Fruit fly (Drosophila melanogaster) whole organism, wandering third instar larva: ENCODE results near the gene Cypl.
A peak's percentile ranks its signal among the peaks of the same experiment; 100 is the strongest.

Source experiments
- Abd-B ChIP-seq: fragments of >200 bp; optimal IDR thresholded peaks from 2 replicates; lab custom pipeline; 2017; ENCODE audit warnings: missing biosample characterization, missing genetic modification characterization
- CG9705 ChIP-seq: fragments of 200-800 bp; sonication (Bioruptor generic); optimal IDR thresholded peaks from 2 replicates; lab custom pipeline; 2018; ENCODE audit warnings: missing biosample characterization, mild to moderate bottlenecking, missing genetic modification characterization
- CrebA ChIP-seq: fragments of 200-800 bp; sonication (Bioruptor generic); optimal IDR thresholded peaks from 2 replicates; lab custom pipeline; 2016; ENCODE audit warnings: missing biosample characterization, mild to moderate bottlenecking, missing genetic modification characterization, borderline replicate concordance
- Dif ChIP-seq: fragments of 200-275, 200-300 bp; sonication (Bioruptor generic); optimal IDR thresholded peaks from 2 replicates; lab custom pipeline; 2018; ENCODE audit warnings: missing biosample characterization, missing genetic modification characterization; ENCODE audit not compliant: partially characterized antibody
- GATAd ChIP-seq: sonication (Bioruptor generic); optimal IDR thresholded peaks from 2 replicates; lab custom pipeline; 2016; ENCODE audit warnings: missing biosample characterization, missing genetic modification characterization
- HLH106 ChIP-seq: fragments of 200-800 bp; optimal IDR thresholded peaks from 3 replicates; lab custom pipeline; 2019; ENCODE audit warnings: missing biosample characterization, mild to moderate bottlenecking, missing genetic modification characterization, moderate library complexity
- Hnf4 ChIP-seq: fragments of 200-800 bp; sonication (Bioruptor generic); optimal IDR thresholded peaks from 2 replicates; lab custom pipeline; 2016; ENCODE audit warnings: missing biosample characterization, mild to moderate bottlenecking, missing genetic modification characterization
- Hr78 ChIP-seq: fragments of >200 bp; optimal IDR thresholded peaks from 2 replicates; lab custom pipeline; 2017; ENCODE audit warnings: missing biosample characterization, missing genetic modification characterization
- Hr83 ChIP-seq: fragments of 200-300 bp; sonication (Bioruptor generic); optimal IDR thresholded peaks from 2 replicates; lab custom pipeline; 2016; ENCODE audit warnings: missing biosample characterization, mild to moderate bottlenecking, missing genetic modification characterization, moderate library complexity; ENCODE audit not compliant: poor library complexity, severe bottlenecking
- Jra ChIP-seq: sonication (Bioruptor generic); optimal IDR thresholded peaks from 2 replicates; lab custom pipeline; 2016; ENCODE audit warnings: missing biosample characterization, missing genetic modification characterization
- Mio ChIP-seq: sonication (Bioruptor generic); optimal IDR thresholded peaks from 2 replicates; lab custom pipeline; 2016; ENCODE audit warnings: missing biosample characterization, missing genetic modification characterization
- Myc ChIP-seq: fragments of >200 bp; optimal IDR thresholded peaks from 2 replicates; lab custom pipeline; 2017
- OdsH ChIP-seq: fragments of 200-800 bp; sonication (Bioruptor generic); optimal IDR thresholded peaks from 2 replicates; lab custom pipeline; 2016; ENCODE audit warnings: missing biosample characterization, mild to moderate bottlenecking, missing genetic modification characterization
- Rel ChIP-seq, 2 experiments: fragments of 200-800 bp; sonication (Bioruptor generic) in 1 of 2; optimal IDR thresholded peaks; 2 replicates in 1 of 2; 3 replicates in 1 of 2; lab custom pipeline; 2016 to 2019; ENCODE audit warnings: mild to moderate bottlenecking in 2 of 2, missing biosample characterization in 2 of 2, missing genetic modification characterization in 2 of 2, moderate library complexity in 1 of 2
- Sp1 ChIP-seq: fragments of 200-800 bp; sonication (Bioruptor generic); optimal IDR thresholded peaks from 3 replicates; lab custom pipeline; 2019; ENCODE audit warnings: missing biosample characterization, mild to moderate bottlenecking, missing genetic modification characterization, moderate library complexity
- br ChIP-seq: fragments of 200-800 bp; sonication (Bioruptor generic); optimal IDR thresholded peaks from 2 replicates; lab custom pipeline; 2016; ENCODE audit warnings: missing biosample characterization, missing genetic modification characterization
- brk ChIP-seq: fragments of 200-800 bp; sonication (Bioruptor generic); optimal IDR thresholded peaks from 2 replicates; lab custom pipeline; 2016; ENCODE audit warnings: missing biosample characterization, mild to moderate bottlenecking, missing genetic modification characterization
- dl ChIP-seq, 2 experiments: fragments of 175-275, 200-275 bp in 1 of 2; fragments of 200-275 bp in 1 of 2; sonication (Bioruptor generic); optimal IDR thresholded peaks; lab custom pipeline; 2018; ENCODE audit warnings: mild to moderate bottlenecking in 2 of 2, missing biosample characterization in 2 of 2, missing genetic modification characterization in 2 of 2, moderate library complexity in 2 of 2; ENCODE audit not compliant: partially characterized antibody in 2 of 2, insufficient read depth in 1 of 2
- dmrt93B ChIP-seq: fragments of 200-800 bp; sonication (Bioruptor generic); optimal IDR thresholded peaks from 2 replicates; lab custom pipeline; 2018; ENCODE audit warnings: missing biosample characterization, mild to moderate bottlenecking, missing genetic modification characterization
- dsf ChIP-seq: sonication (Bioruptor generic); optimal IDR thresholded peaks from 2 replicates; lab custom pipeline; 2016; ENCODE audit warnings: missing biosample characterization, missing genetic modification characterization, borderline replicate concordance
- ey ChIP-seq: fragments of 200-800 bp; sonication (Bioruptor generic); optimal IDR thresholded peaks from 2 replicates; lab custom pipeline; 2016; ENCODE audit warnings: missing biosample characterization, missing genetic modification characterization
- foxo ChIP-seq, 2 experiments: fragments of 200-800 bp; sonication (Bioruptor generic); optimal IDR thresholded peaks; 2 replicates in 1 of 2; 3 replicates in 1 of 2; lab custom pipeline; 2016 to 2017; ENCODE audit warnings: missing biosample characterization in 2 of 2, missing genetic modification characterization in 2 of 2
- fru ChIP-seq: fragments of 200-800 bp; sonication (Bioruptor generic); optimal IDR thresholded peaks from 3 replicates; lab custom pipeline; 2016; ENCODE audit warnings: missing biosample characterization, mild to moderate bottlenecking, missing genetic modification characterization
- h ChIP-seq: fragments of 200-800 bp; sonication (Bioruptor generic); optimal IDR thresholded peaks from 3 replicates; lab custom pipeline; 2016; ENCODE audit warnings: missing biosample characterization, mild to moderate bottlenecking, missing genetic modification characterization
- jim ChIP-seq: fragments of 175-275, 200-325 bp; sonication (Bioruptor generic); optimal IDR thresholded peaks from 2 replicates; lab custom pipeline; 2016; ENCODE audit warnings: missing biosample characterization, mild to moderate bottlenecking, missing genetic modification characterization
- lola ChIP-seq: fragments of >200 bp; optimal IDR thresholded peaks from 2 replicates; lab custom pipeline; 2017; ENCODE audit warnings: missing biosample characterization, missing genetic modification characterization
- pan ChIP-seq: fragments of >200 bp; optimal IDR thresholded peaks from 2 replicates; lab custom pipeline; 2017
- psq ChIP-seq: fragments of 200-800 bp; sonication (Bioruptor generic); optimal IDR thresholded peaks from 3 replicates; lab custom pipeline; 2017; ENCODE audit warnings: missing biosample characterization, mild to moderate bottlenecking, missing genetic modification characterization, moderate library complexity
- rgr ChIP-seq: fragments of 200-800 bp; sonication (Bioruptor generic); optimal IDR thresholded peaks from 3 replicates; lab custom pipeline; 2016; ENCODE audit warnings: missing biosample characterization, mild to moderate bottlenecking, missing genetic modification characterization
- sage ChIP-seq: fragments of 200-800 bp; sonication (Bioruptor generic); optimal IDR thresholded peaks from 2 replicates; lab custom pipeline; 2016; ENCODE audit warnings: missing biosample characterization, mild to moderate bottlenecking, missing genetic modification characterization
- sv ChIP-seq: fragments of 200-800 bp; sonication (Bioruptor generic); optimal IDR thresholded peaks from 3 replicates; lab custom pipeline; 2016; ENCODE audit warnings: missing biosample characterization, missing genetic modification characterization
- tai ChIP-seq: sonication (Bioruptor generic); optimal IDR thresholded peaks from 2 replicates; lab custom pipeline; 2016; ENCODE audit warnings: missing biosample characterization, missing genetic modification characterization
- usp ChIP-seq: fragments of >200 bp; optimal IDR thresholded peaks from 2 replicates; lab custom pipeline; 2017; ENCODE audit warnings: missing biosample characterization, missing genetic modification characterization
- woc ChIP-seq: sonication (Bioruptor generic); optimal IDR thresholded peaks from 2 replicates; lab custom pipeline; 2016; ENCODE audit warnings: missing biosample characterization, mild to moderate bottlenecking, missing genetic modification characterization

The Cypl gene

DNA sequence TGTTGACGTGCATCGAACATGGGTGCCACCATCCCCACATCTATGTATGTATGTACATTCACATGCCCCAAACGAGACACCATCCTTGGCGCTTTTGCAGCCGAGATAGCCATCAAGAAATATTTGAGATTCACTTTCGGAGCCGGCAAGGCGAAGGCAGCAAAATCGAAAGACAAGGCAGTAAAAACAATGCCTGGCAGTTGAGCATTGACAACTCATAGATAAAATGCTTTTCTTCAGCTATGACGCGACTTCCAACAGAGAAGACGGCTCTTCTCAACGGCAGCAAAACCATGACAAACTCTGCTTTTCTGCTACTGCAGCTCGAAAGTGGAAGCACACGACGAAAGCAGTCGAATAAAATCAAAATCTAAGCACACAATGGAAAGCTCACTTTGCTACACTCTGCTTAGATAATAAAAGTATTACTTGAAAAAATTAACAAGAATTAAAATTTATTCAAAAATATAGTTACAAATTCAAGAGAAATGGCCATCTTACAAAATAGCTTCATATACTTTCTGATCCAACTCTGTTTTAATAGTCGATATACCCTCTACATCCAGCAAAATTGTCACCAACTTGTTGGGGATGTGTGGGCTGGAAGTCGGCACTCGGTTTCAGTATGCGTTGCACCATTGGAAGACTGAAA, 25.7 kb downstream of the Cypl start:
- TF ChIP-seq h (GFP tag; lab: Kevin White, UChicago) = peak; percentile 35
- TF ChIP-seq sv (GFP tag; lab: Kevin White, UChicago) = no peak

DNA sequence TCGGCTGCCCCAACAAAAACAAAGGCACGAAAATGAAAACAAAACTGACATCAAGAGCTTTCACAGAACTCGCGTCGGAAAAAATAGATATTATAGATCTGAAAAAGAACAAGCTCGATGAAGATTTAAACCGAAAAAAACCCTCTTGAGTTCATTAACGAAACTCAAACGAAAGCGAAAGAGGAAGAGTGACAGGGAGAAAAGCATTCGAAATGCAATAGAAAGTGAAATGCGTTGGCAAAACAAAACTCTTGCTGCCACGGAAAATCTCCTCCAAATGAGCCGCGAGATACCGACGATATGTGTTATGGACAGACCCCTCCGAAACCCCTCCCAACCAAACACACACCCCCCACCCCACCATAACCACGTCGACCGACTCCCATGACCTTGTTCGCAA, 26.2 kb downstream of the Cypl start:
- TF ChIP-seq pan (lab: Kevin White, UChicago) (no peak), HLH106 (tag; lab: Kevin White, UChicago) (no peak), Mio (GFP tag; lab: Kevin White, UChicago) (no peak)

DNA sequence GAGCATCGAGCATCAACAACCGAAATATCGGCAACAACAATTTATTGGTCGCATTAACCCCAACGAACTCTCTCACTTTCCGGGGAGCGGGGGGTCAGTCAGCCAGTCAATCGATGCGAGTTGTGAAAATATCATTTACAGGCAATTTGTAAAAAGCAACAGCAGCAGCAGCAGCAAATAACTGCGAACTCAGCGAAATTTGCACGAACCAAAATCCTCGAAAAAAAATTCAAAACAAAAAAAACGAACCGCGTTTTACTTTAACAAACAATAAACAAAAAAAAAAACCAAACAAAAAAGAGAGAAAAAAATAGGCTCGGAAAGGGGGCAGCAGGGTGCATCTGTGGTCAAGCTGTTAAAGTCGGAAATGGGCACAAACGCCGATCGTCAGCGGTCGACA, 27.1 kb downstream of the Cypl start:
- TF ChIP-seq dsf (no peak), sv (GFP tag; lab: Kevin White, UChicago) (no peak), jim (no peak), sage (no peak), dl (GFP tag; optimal IDR thresholded peaks at IDR 0.05; lab: Kevin White, UChicago; ENCODE audit: insufficient read depth in 1 of 2, partially characterized antibody in 2 of 2) (no peak)
- TF ChIP-seq, all 38 proteins: peak for 0

- no peak for TF ChIP-seq Dif (GFP tag; lab: Kevin White, UChicago)
- TF ChIP-seq sv (GFP tag; lab: Kevin White, UChicago) = no peak
- no peak for TF ChIP-seq h (GFP tag; lab: Kevin White, UChicago)
- TF ChIP-seq sage = no peak
- TF ChIP-seq dmrt93B (GFP tag; lab: Kevin White, UChicago) = no peak
- no peak for TF ChIP-seq Myc (lab: Kevin White, UChicago)
- no peak for TF ChIP-seq Abd-B (GFP tag; lab: Kevin White, UChicago)
Observed at dm6 chr3L:513656-514055, 29.1 kb downstream of the Cypl start.

DNA sequence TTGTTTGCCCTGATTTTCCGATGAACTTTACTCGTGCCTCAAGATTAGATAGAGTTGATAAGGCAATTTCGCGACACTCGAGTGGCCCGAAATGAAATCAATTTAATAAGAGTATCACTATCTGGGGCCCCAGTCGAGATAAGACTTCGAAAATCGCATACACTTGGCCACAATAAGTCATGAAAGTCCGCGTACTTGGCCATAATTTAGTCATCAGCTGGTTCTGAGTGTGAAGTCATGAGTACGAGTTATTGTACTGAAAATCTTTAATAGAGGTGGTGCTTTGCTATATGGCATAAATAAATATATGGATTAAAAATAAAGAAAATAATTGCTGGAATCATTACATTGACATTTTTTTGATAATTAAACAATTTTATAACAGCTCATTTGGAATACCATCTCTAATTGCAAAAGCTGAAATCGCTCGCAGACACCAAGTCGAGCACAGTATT, 30.9 kb downstream of the Cypl start:
- TF ChIP-seq Hr78 (GFP tag; lab: Kevin White, UChicago) (no peak), OdsH (GFP tag; lab: Kevin White, UChicago) (peak; percentile 74), brk (peak; percentile 36), Mio (GFP tag; lab: Kevin White, UChicago) (no peak), rgr (GFP tag; lab: Kevin White, UChicago) (peak; percentile 72), Hr83 (GFP tag; lab: Kevin White, UChicago) (no peak), HLH106 (tag; lab: Kevin White, UChicago) (peak; percentile 77), dmrt93B (GFP tag; lab: Kevin White, UChicago) (peak; percentile 14), lola (GFP tag; lab: Kevin White, UChicago) (no peak), GATAd (GFP tag; lab: Kevin White, UChicago) (no peak), Rel (GFP tag; optimal IDR thresholded peaks at IDR 0.05; lab: Kevin White, UChicago) (peak; percentile 21), Rel (tag; optimal IDR thresholded peaks at IDR 0.05; lab: Kevin White, UChicago) (peak; percentile 63), psq (peak; percentile 54), ey (GFP tag; lab: Kevin White, UChicago) (peak; percentile 63), dsf (no peak), Jra (GFP tag; lab: Kevin White, UChicago) (peak; percentile 47), h (GFP tag; lab: Kevin White, UChicago) (peak; percentile 83), woc (GFP tag; lab: Kevin White, UChicago) (peak; percentile 9), sv (GFP tag; lab: Kevin White, UChicago) (no peak), usp (GFP tag; lab: Kevin White, UChicago) (no peak), br (GFP tag; lab: Kevin White, UChicago) (peak; percentile 47), Sp1 (GFP tag; lab: Kevin White, UChicago) (peak; percentile 71), fru (GFP tag; lab: Kevin White, UChicago) (peak; percentile 68), CG9705 (GFP tag; lab: Kevin White, UChicago) (no peak), foxo (GFP tag; optimal IDR thresholded peaks at IDR 0.05; lab: Kevin White, UChicago) (peak in 1 of 2 experiments; percentile 86), tai (peak; percentile 64), Hnf4 (GFP tag; lab: Kevin White, UChicago) (peak; percentile 68), CrebA (GFP tag; lab: Kevin White, UChicago) (peak; percentile 6), sage (peak; percentile 38)
